Fruit fly (Drosophila melanogaster) whole organism, adult: ENCODE results near the gene CG17258.

Source experiments
- CG12768 ChIP-seq: fragments of 200-800 bp; sonication (Bioruptor generic); optimal IDR thresholded peaks from 2 replicates; lab custom pipeline; 2017; ENCODE audit warnings: missing biosample characterization, missing genetic modification characterization, mild to moderate bottlenecking, moderate library complexity, missing genetic modification reagents
- Hr96 ChIP-seq: fragments of 200-800 bp; sonication (Bioruptor generic); optimal IDR thresholded peaks from 2 replicates; lab custom pipeline; 2016; ENCODE audit warnings: missing biosample characterization, missing genetic modification characterization
- bab1 ChIP-seq: fragments of 200-800 bp; sonication (Bioruptor generic); optimal IDR thresholded peaks from 3 replicates; lab custom pipeline; 2019; ENCODE audit warnings: missing biosample characterization, mild to moderate bottlenecking, missing genetic modification characterization, moderate library complexity
- cnc ChIP-seq, 2 experiments: fragments of >200 bp; optimal IDR thresholded peaks; 2 replicates each; lab custom pipeline; 2017
- tj ChIP-seq: fragments of 200-800 bp; sonication (Bioruptor generic); optimal IDR thresholded peaks from 3 replicates; lab custom pipeline; 2017; ENCODE audit warnings: missing biosample characterization, mild to moderate bottlenecking, missing genetic modification characterization, moderate library complexity

dm6 chr2L:3011484-3011883 lies 23.7 kb downstream of the CG17258 start:
- TF ChIP-seq cnc (optimal IDR thresholded peaks at IDR 0.05; lab: Kevin White, UChicago) (no peak), CG12768 (GFP tag; lab: Kevin White, UChicago) (no peak), tj (GFP tag; lab: Kevin White, UChicago) (no peak), bab1 (GFP tag; lab: Kevin White, UChicago) (no peak), Hr96 (GFP tag; lab: Kevin White, UChicago) (no peak)
